ENCODE assay signal across 4 worm cellular contexts in genomic region chrIII:13621717-13622116, ce11.
A peak's percentile ranks its signal among the peaks of the same experiment; 100 is the strongest.
TF ChIP-seq lines count a peak whose summit lies in the region.

No protein-coding gene starts in this region.

TF ChIP-seq in whole organism, L1 larva, 84 proteins besides CTCF, POLR2A, EP300 and RAD21:
- TF ChIP-seq ceh-63 (GFP tag; optimal IDR thresholded peaks at IDR 0.05; lab: Kevin White, UChicago): peak; percentile 20
- no peak for TF ChIP-seq F16B12.6 (tag; optimal IDR thresholded peaks at IDR 0.05; lab: Kevin White, UChicago)
- no peak for TF ChIP-seq C16A3.4 (tag; optimal IDR thresholded peaks at IDR 0.05; lab: Kevin White, UChicago)

TF ChIP-seq in whole organism, L4 larva, 104 proteins besides CTCF, POLR2A, EP300 and RAD21:
- no peak for TF ChIP-seq skn-1 (tag; optimal IDR thresholded peaks at IDR 0.05; lab: Kevin White, UChicago)
- TF ChIP-seq set-16 (GFP tag; IDR thresholded peaks at IDR 0.05; lab: Robert Waterston, UW): peak; percentile 84
- no peak for TF ChIP-seq aly-2 (tag; optimal IDR thresholded peaks at IDR 0.05; lab: Kevin White, UChicago)

TF ChIP-seq in whole organism, early embryonic, 17 proteins besides CTCF, POLR2A, EP300 and RAD21:
- no peak for TF ChIP-seq hnd-1 (tag; optimal IDR thresholded peaks at IDR 0.05; lab: Kevin White, UChicago)
- TF ChIP-seq sea-1 (GFP tag; conservative IDR thresholded peaks at IDR 0.05; lab: Robert Waterston, UW): 0 out of 2 replicates have a peak, but pooled peaks have one; percentile 22

TF ChIP-seq in whole organism, young adult, 124 proteins besides CTCF, POLR2A, EP300 and RAD21:
- no peak for TF ChIP-seq C06A6.2 (GFP tag; conservative IDR thresholded peaks at IDR 0.05; lab: Robert Waterston, UW)
- peak; percentile 45; the same call in 1 of the 2 replicates for TF ChIP-seq hsf-1 (GFP tag; IDR thresholded peaks at IDR 0.05; lab: Robert Waterston, UW)
- TF ChIP-seq lin-40 (tag; optimal IDR thresholded peaks at IDR 0.05; lab: Kevin White, UChicago): no peak
- no peak for TF ChIP-seq B0035.1 (tag; optimal IDR thresholded peaks at IDR 0.05; lab: Kevin White, UChicago)
- TF ChIP-seq ztf-26 (tag; optimal IDR thresholded peaks at IDR 0.05; lab: Kevin White, UChicago): no peak
- no peak for TF ChIP-seq snpc-1.1 (tag; optimal IDR thresholded peaks at IDR 0.05; lab: Kevin White, UChicago; ENCODE audit: insufficient read depth)
- TF ChIP-seq ceh-91 (GFP tag; IDR thresholded peaks at IDR 0.05; lab: Robert Waterston, UW): no peak
- peak; percentile 79 for TF ChIP-seq zfh-2 (GFP tag; conservative IDR thresholded peaks at IDR 0.05; lab: Robert Waterston, UW)
- TF ChIP-seq ama-1 (optimal IDR thresholded peaks at IDR 0.05; lab: Kevin White, UChicago): no peak
- TF ChIP-seq ama-1 (GFP tag; optimal IDR thresholded peaks at IDR 0.05; lab: Kevin White, UChicago): no peak
- TF ChIP-seq gei-17 (GFP tag; optimal IDR thresholded peaks at IDR 0.05; lab: Kevin White, UChicago): no peak
- 0 out of 2 replicates have a peak, but pooled peaks have one; percentile 9 for TF ChIP-seq rcor-1 (GFP tag; IDR thresholded peaks at IDR 0.05; lab: Robert Waterston, UW)
- TF ChIP-seq B0336.3 (GFP tag; IDR thresholded peaks at IDR 0.05; lab: Robert Waterston, UW): no peak
- no peak for TF ChIP-seq chd-7 (tag; optimal IDR thresholded peaks at IDR 0.05; lab: Kevin White, UChicago)
- TF ChIP-seq madf-3 (GFP tag; IDR thresholded peaks at IDR 0.05; lab: Robert Waterston, UW): 0 out of 2 replicates have a peak, but pooled peaks have one; percentile 30
- TF ChIP-seq lin-54 (GFP tag; optimal IDR thresholded peaks at IDR 0.05; lab: Kevin White, UChicago): no peak
- TF ChIP-seq tbx-9 (tag; optimal IDR thresholded peaks at IDR 0.05; lab: Kevin White, UChicago; ENCODE audit: borderline replicate concordance): no peak
- no peak for TF ChIP-seq ZK185.1 (tag; optimal IDR thresholded peaks at IDR 0.05; lab: Kevin White, UChicago; ENCODE audit: poor library complexity, severe bottlenecking)
- no peak for TF ChIP-seq bed-1 (GFP tag; IDR thresholded peaks at IDR 0.05; lab: Robert Waterston, UW)
- TF ChIP-seq ceh-27 (GFP tag; optimal IDR thresholded peaks at IDR 0.05; lab: Kevin White, UChicago): no peak
- no peak for TF ChIP-seq Y95B8A.8 (GFP tag; IDR thresholded peaks at IDR 0.05; lab: Robert Waterston, UW)
- TF ChIP-seq mxl-1 (tag; optimal IDR thresholded peaks at IDR 0.05; lab: Kevin White, UChicago): no peak
- no peak for TF ChIP-seq ztf-25 (GFP tag; IDR thresholded peaks at IDR 0.05; lab: Robert Waterston, UW)
- TF ChIP-seq F57A8.1 (GFP tag; optimal IDR thresholded peaks at IDR 0.05; lab: Kevin White, UChicago): peak; percentile 52
- TF ChIP-seq F22D6.2 (tag; optimal IDR thresholded peaks at IDR 0.05; lab: Kevin White, UChicago): no peak
- TF ChIP-seq let-526 (GFP tag; IDR thresholded peaks at IDR 0.05; lab: Robert Waterston, UW): no peak
- no peak for TF ChIP-seq mcd-1 (GFP tag; IDR thresholded peaks at IDR 0.05; lab: Robert Waterston, UW)
- peak; percentile 53; the same call in 1 of the 2 replicates for TF ChIP-seq egrh-3 (GFP tag; IDR thresholded peaks at IDR 0.05; lab: Robert Waterston, UW)
- no peak for TF ChIP-seq ccch-3 (GFP tag; optimal IDR thresholded peaks at IDR 0.05; lab: Kevin White, UChicago)
- TF ChIP-seq let-607 (tag; optimal IDR thresholded peaks at IDR 0.05; lab: Kevin White, UChicago): no peak
- no peak for TF ChIP-seq ceh-79 (tag; optimal IDR thresholded peaks at IDR 0.05; lab: Kevin White, UChicago)
- TF ChIP-seq sdz-38 (tag; optimal IDR thresholded peaks at IDR 0.05; lab: Kevin White, UChicago): no peak
- no peak for TF ChIP-seq mes-4 (tag; optimal IDR thresholded peaks at IDR 0.05; lab: Kevin White, UChicago)
- TF ChIP-seq lsl-1 (GFP tag; optimal IDR thresholded peaks at IDR 0.05; lab: Kevin White, UChicago): no peak
- no peak for TF ChIP-seq tbp1 (GFP tag; optimal IDR thresholded peaks at IDR 0.05; lab: Kevin White, UChicago)
- TF ChIP-seq ztf-6 (GFP tag; IDR thresholded peaks at IDR 0.05; lab: Robert Waterston, UW): no peak
- no peak for TF ChIP-seq tlf-1 (GFP tag; optimal IDR thresholded peaks at IDR 0.05; lab: Kevin White, UChicago)
- no peak for TF ChIP-seq dox-1 (GFP tag; IDR thresholded peaks at IDR 0.05; lab: Robert Waterston, UW)
TF ChIP-seq in whole organism, young adult: peak in this region for 6.
